Worm (Caenorhabditis elegans) whole organism, L1 larva: ENCODE results near the gene F26F2.4.

Experiments used
- aly-2 ChIP-seq: fragments of 150-350 bp; optimal IDR thresholded peaks from 2 replicates; lab custom pipeline; 2014; ENCODE audit warnings: missing biosample characterization, missing genetic modification characterization
- ces-1 ChIP-seq: fragments of 150-350 bp; optimal IDR thresholded peaks from 2 replicates; lab custom pipeline; 2014; ENCODE audit warnings: missing biosample characterization, missing genetic modification reagents, missing genetic modification characterization
- lin-14 ChIP-seq: fragments of 200-800 bp; sonication (Bioruptor generic); optimal IDR thresholded peaks from 2 replicates; lab custom pipeline; 2018; ENCODE audit warnings: mild to moderate bottlenecking, missing genetic modification characterization, moderate library complexity, missing compliant biosample characterization
- nhr-237 ChIP-seq: fragments of 150-350 bp; optimal IDR thresholded peaks from 2 replicates; lab custom pipeline; 2014; ENCODE audit warnings: missing biosample characterization, missing genetic modification characterization
- nhr-77 ChIP-seq: fragments of 150-350 bp; optimal IDR thresholded peaks from 2 replicates; lab custom pipeline; 2014; ENCODE audit warnings: missing biosample characterization, missing genetic modification characterization
- skn-1 ChIP-seq: fragments of 150-350 bp; optimal IDR thresholded peaks from 2 replicates; lab custom pipeline; 2014; ENCODE audit warnings: missing biosample characterization, missing genetic modification characterization
- zag-1 ChIP-seq: fragments of 150-350 bp; optimal IDR thresholded peaks from 2 replicates; lab custom pipeline; 2014; ENCODE audit warnings: missing biosample characterization, missing genetic modification characterization
- ztf-11 ChIP-seq, 2 experiments: sonication (generic microtip); optimal IDR thresholded peaks; 2 replicates each; lab custom pipeline; 2016 to 2017; ENCODE audit warnings: missing genetic modification characterization in 2 of 2, missing biosample characterization in 1 of 2, missing compliant biosample characterization in 1 of 2

DNA sequence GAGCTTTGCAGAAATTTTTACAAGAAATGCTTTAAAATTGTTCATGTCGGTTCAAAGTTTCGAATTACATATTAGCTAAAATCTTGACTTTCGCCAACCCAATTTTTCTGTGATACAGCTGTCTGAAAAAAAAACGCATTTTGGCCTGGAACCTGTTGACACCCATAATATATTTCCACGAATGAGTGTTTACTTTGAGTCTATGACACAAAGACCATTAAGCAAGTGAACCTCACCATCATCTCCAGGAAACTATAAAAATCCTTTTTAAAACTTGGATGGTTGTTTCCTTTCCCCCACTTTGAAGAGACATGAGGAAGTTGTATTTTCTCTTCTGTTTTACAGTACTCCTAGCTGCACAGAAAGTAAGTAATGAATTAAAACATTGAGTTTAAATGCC, 5.2 kb downstream of the F26F2.4 start, which contains the start of gene clec-263:
- TF ChIP-seq nhr-77 (tag; lab: Kevin White, UChicago) (no peak), skn-1 (tag; lab: Kevin White, UChicago) (no peak), nhr-237 (tag; lab: Kevin White, UChicago) (no peak), aly-2 (tag; lab: Kevin White, UChicago) (no peak), lin-14 (no peak), ces-1 (no peak), ztf-11 (tag; optimal IDR thresholded peaks at IDR 0.05; lab: Kevin White, UChicago) (no peak), zag-1 (tag; lab: Kevin White, UChicago) (no peak)
